Fruit fly (Drosophila melanogaster): ENCODE results near the gene CG6230.

DNA sequence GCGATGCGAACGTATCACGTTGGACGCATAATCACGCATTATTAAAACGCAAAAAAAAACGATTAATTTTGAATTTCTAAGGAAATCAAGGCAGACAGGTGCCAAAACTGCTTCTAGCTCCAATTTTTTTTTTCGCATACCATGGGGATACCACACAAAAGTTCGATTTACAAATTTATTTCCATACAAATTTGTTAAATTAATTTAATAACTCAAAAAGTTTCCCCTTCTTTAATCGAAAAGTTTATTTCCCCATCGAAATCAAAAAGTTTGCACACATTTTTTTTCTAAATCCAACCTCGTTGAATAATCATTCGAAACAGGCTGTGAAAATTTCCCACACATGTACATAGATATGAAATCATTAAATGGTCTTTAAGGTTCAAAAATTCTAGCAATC lies 25.2 kb upstream of the CG6230 start, which contains the start of gene CG31867:
- no peak for TF ChIP-seq Mio (GFP tag; optimal IDR thresholded peaks at IDR 0.05)
- no peak for TF ChIP-seq dmrt93B (GFP tag; optimal IDR thresholded peaks at IDR 0.05)
- no peak for TF ChIP-seq dsf (GFP tag; optimal IDR thresholded peaks at IDR 0.05; ENCODE audit: borderline replicate concordance)
- no peak for TF ChIP-seq Hr78 (GFP tag; optimal IDR thresholded peaks at IDR 0.05)
- no peak for TF ChIP-seq h (GFP tag; optimal IDR thresholded peaks at IDR 0.05)
- no peak for TF ChIP-seq fru (GFP tag; optimal IDR thresholded peaks at IDR 0.05)
- no peak for TF ChIP-seq CrebA (GFP tag; optimal IDR thresholded peaks at IDR 0.05; ENCODE audit: borderline replicate concordance)
- no peak for TF ChIP-seq br (GFP tag; optimal IDR thresholded peaks at IDR 0.05)
- TF ChIP-seq dl (GFP tag; optimal IDR thresholded peaks at IDR 0.05; ENCODE audit: insufficient read depth in 1 of 2, partially characterized antibody in 2 of 2), result no peak
